Fruit fly (Drosophila melanogaster): Measurements from ENCODE around the gene Sxl.

Sxl gene

dm6 chrX:7095912-7096494, 1.9 kb downstream of the Sxl start:
- no peak for TF ChIP-seq psq (GFP tag; optimal IDR thresholded peaks at IDR 0.05)
- no peak for TF ChIP-seq Hnf4 (GFP tag; optimal IDR thresholded peaks at IDR 0.05)
- no peak for TF ChIP-seq dmrt93B (GFP tag; optimal IDR thresholded peaks at IDR 0.05)
- no peak for TF ChIP-seq h (GFP tag; optimal IDR thresholded peaks at IDR 0.05)
- no peak for TF ChIP-seq Vsx2 (GFP tag; optimal IDR thresholded peaks at IDR 0.05; ENCODE audit: partially characterized antibody)

- TF ChIP-seq Hnf4 (GFP tag; optimal IDR thresholded peaks at IDR 0.05) (peak; percentile 78), lola (GFP tag; optimal IDR thresholded peaks at IDR 0.05) (no peak), Myc (optimal IDR thresholded peaks at IDR 0.05) (no peak), Hr83 (GFP tag; optimal IDR thresholded peaks at IDR 0.05; ENCODE audit: poor library complexity, severe bottlenecking) (peak; percentile 18), brk (GFP tag; optimal IDR thresholded peaks at IDR 0.05) (peak; percentile 44), Sp1 (GFP tag; optimal IDR thresholded peaks at IDR 0.05) (peak; percentile 89), HLH106 (tag; optimal IDR thresholded peaks at IDR 0.05) (peak; percentile 90), usp (GFP tag; optimal IDR thresholded peaks at IDR 0.05) (no peak), fru (GFP tag; optimal IDR thresholded peaks at IDR 0.05) (peak; percentile 84), Vsx2 (GFP tag; optimal IDR thresholded peaks at IDR 0.05; ENCODE audit: partially characterized antibody) (no peak), foxo (GFP tag; optimal IDR thresholded peaks at IDR 0.05) (peak in 1 of 2 experiments; percentile 89), br (GFP tag; optimal IDR thresholded peaks at IDR 0.05) (peak; percentile 82), Dfd (GFP tag; optimal IDR thresholded peaks at IDR 0.05) (no peak), Dif (GFP tag; optimal IDR thresholded peaks at IDR 0.05; ENCODE audit: partially characterized antibody) (no peak), OdsH (GFP tag; optimal IDR thresholded peaks at IDR 0.05) (peak; percentile 81), Rel (GFP tag; optimal IDR thresholded peaks at IDR 0.05) (peak; percentile 11), Rel (tag; optimal IDR thresholded peaks at IDR 0.05) (peak; percentile 75), psq (GFP tag; optimal IDR thresholded peaks at IDR 0.05) (peak; percentile 67), woc (GFP tag; optimal IDR thresholded peaks at IDR 0.05) (peak; percentile 68), sage (GFP tag; optimal IDR thresholded peaks at IDR 0.05) (peak; percentile 75), Jra (GFP tag; optimal IDR thresholded peaks at IDR 0.05) (peak; percentile 63), CrebA (GFP tag; optimal IDR thresholded peaks at IDR 0.05; ENCODE audit: borderline replicate concordance) (no peak), GATAd (GFP tag; optimal IDR thresholded peaks at IDR 0.05) (no peak), dmrt93B (GFP tag; optimal IDR thresholded peaks at IDR 0.05) (peak; percentile 65), sv (GFP tag; optimal IDR thresholded peaks at IDR 0.05) (peak; percentile 55), Mio (GFP tag; optimal IDR thresholded peaks at IDR 0.05) (no peak), CG32264 (GFP tag; optimal IDR thresholded peaks at IDR 0.05) (peak; percentile 67), Abd-B (GFP tag; optimal IDR thresholded peaks at IDR 0.05) (no peak), N (GFP tag; optimal IDR thresholded peaks at IDR 0.05) (no peak), CG9705 (GFP tag; optimal IDR thresholded peaks at IDR 0.05) (peak; percentile 87), dsf (GFP tag; optimal IDR thresholded peaks at IDR 0.05; ENCODE audit: borderline replicate concordance) (peak; percentile 27), Hr78 (GFP tag; optimal IDR thresholded peaks at IDR 0.05) (no peak), tai (GFP tag; optimal IDR thresholded peaks at IDR 0.05) (peak; percentile 82), dl (GFP tag; optimal IDR thresholded peaks at IDR 0.05; ENCODE audit: insufficient read depth in 1 of 2, partially characterized antibody in 2 of 2) (no peak), jim (GFP tag; optimal IDR thresholded peaks at IDR 0.05) (no peak), pan (optimal IDR thresholded peaks at IDR 0.05) (no peak), h (GFP tag; optimal IDR thresholded peaks at IDR 0.05) (peak; percentile 86), ey (GFP tag; optimal IDR thresholded peaks at IDR 0.05) (peak; percentile 82), rgr (GFP tag; optimal IDR thresholded peaks at IDR 0.05) (peak; percentile 76)
Observed at dm6 chrX:7095292-7095911, 2.5 kb downstream of the Sxl start.
